Worm (Caenorhabditis elegans): ENCODE measurements around the gene F41C3.8.

DNA sequence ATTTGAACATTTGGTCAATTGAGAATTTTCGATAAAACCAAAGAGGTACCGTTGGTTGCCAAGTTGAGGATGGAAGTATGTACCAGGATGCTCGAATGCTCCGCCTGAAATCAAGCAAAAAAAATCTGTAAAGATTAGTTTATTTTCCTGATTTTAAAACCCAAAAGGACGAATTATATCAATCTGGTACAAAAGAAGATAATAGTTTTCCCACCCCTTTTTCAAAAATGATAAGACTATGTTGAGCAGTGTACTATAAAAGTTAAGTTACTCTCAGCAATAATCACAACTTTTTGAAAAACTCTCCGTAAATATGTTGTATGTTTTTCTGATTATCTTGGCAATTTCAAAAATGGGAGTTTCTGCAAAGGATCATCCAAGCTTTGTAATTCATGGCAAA lies 42.6 kb downstream of the F41C3.8 start, which contains the start of gene F26G1.3:
- no peak for TF ChIP-seq attf-6 (GFP tag; IDR thresholded peaks at IDR 0.05)
- no peak for TF ChIP-seq aptf-3 (GFP tag; IDR thresholded peaks at IDR 0.05)
- no peak for TF ChIP-seq F52B5.7 (tag; optimal IDR thresholded peaks at IDR 0.05)
- no peak for TF ChIP-seq ama-1 (optimal IDR thresholded peaks at IDR 0.05)
- no peak for TF ChIP-seq ama-1 (GFP tag; optimal IDR thresholded peaks at IDR 0.05)
- TF ChIP-seq attf-3 (GFP tag; conservative IDR thresholded peaks at IDR 0.05), result no peak
- no peak for TF ChIP-seq nfya-1 (tag; optimal IDR thresholded peaks at IDR 0.05; ENCODE audit: borderline replicate concordance, insufficient read depth)
- TF ChIP-seq unc-62 (GFP tag; optimal IDR thresholded peaks at IDR 0.05), result no peak
- TF ChIP-seq cebp-1 (GFP tag; IDR thresholded peaks at IDR 0.05), result no peak
- no peak for TF ChIP-seq cebp-1 (tag; optimal IDR thresholded peaks at IDR 0.05)
